Fruit fly (Drosophila melanogaster): ENCODE measurements around the gene Nha1.
A peak's percentile ranks its signal among the peaks of the same experiment; 100 is the strongest.

Gene Nha1

DNA sequence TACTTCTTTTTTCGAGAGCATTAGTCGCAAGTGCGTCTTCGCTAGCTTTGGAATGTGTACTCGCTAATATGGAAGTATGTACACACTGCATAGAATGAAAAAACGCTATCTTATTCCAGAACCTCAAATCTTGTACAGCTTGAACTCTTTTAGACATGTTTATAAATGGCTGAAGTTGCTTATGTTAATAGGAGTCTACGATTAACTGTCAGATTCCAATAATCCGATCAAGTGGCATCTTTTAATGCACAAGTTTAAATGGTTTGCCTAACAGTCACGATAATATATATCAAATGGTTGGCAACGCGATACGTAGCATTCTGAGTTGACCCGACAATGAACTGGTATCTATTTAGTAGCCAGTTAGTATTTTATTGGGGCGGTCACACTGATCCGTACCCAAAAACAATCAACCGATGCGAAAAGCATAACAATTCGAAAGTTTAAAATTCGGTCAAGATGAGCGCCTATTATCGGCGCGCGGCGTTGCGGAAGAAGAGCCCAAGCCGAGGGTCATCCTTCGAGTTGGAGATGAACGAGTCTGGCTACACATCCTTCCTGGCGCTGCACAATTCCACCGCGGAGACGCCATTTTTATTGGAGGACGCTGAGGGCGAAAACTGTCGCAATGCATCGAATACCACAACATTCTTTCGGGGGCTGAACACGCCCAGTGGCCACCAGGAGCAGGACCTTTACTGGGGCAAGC lies 18.1 kb downstream of the Nha1 start, which contains the start of gene Rca1 (continued):
- TF ChIP-seq CG6654 (GFP tag; optimal IDR thresholded peaks at IDR 0.05) (no peak), ewg (GFP tag; optimal IDR thresholded peaks at IDR 0.05) (no peak), Fer1 (GFP tag; optimal IDR thresholded peaks at IDR 0.05) (no peak), CG42726 (GFP tag; IDR thresholded peaks at IDR 0.05; ENCODE audit: partially characterized antibody) (no peak), CG10209 (GFP tag; optimal IDR thresholded peaks at IDR 0.05) (no peak), CG9609 (GFP tag; optimal IDR thresholded peaks at IDR 0.05) (no peak), Side (GFP tag; optimal IDR thresholded peaks at IDR 0.05) (no peak), CG11456 (GFP tag; IDR thresholded peaks at IDR 0.05) (no peak), CG31388 (GFP tag; optimal IDR thresholded peaks at IDR 0.05) (no peak), CG12299 (tag; optimal IDR thresholded peaks at IDR 0.05) (no peak), caup (GFP tag; optimal IDR thresholded peaks at IDR 0.05; ENCODE audit: severe bottlenecking) (no peak), CG31441 (GFP tag; IDR thresholded peaks at IDR 0.05) (no peak; the same call in 1 of the 2 replicates), Spps (tag; optimal IDR thresholded peaks at IDR 0.05) (no peak), trem (tag; optimal IDR thresholded peaks at IDR 0.05) (peak; percentile 80), zfh1 (GFP tag; IDR thresholded peaks at IDR 0.05) (no peak), CG7786 (GFP tag; optimal IDR thresholded peaks at IDR 0.05) (no peak), grau (tag; optimal IDR thresholded peaks at IDR 0.05) (peak; percentile 3), CG8388 (GFP tag; optimal IDR thresholded peaks at IDR 0.05) (no peak), da (GFP tag; optimal IDR thresholded peaks at IDR 0.05) (no peak), vnd (GFP tag; IDR thresholded peaks at IDR 0.05; ENCODE audit: partially characterized antibody) (no peak), CG7839 (tag; optimal IDR thresholded peaks at IDR 0.05) (no peak), CG12769 (tag; optimal IDR thresholded peaks at IDR 0.05) (no peak), dmrt11E (tag; optimal IDR thresholded peaks at IDR 0.05) (no peak), zf30C (GFP tag; optimal IDR thresholded peaks at IDR 0.05) (no peak), nmo (GFP tag; optimal IDR thresholded peaks at IDR 0.05) (peak; percentile 64), tin (GFP tag; optimal IDR thresholded peaks at IDR 0.05) (no peak), CG30431 (GFP tag; optimal IDR thresholded peaks at IDR 0.05) (no peak), Taf1 (GFP tag; IDR thresholded peaks at IDR 0.05) (no peak), pum (GFP tag; optimal IDR thresholded peaks at IDR 0.05) (no peak), Tbp (GFP tag; optimal IDR thresholded peaks at IDR 0.05) (no peak), GATAe (GFP tag; conservative IDR thresholded peaks at IDR 0.05) (no peak), sr (GFP tag; IDR thresholded peaks at IDR 0.05) (no peak), odd (GFP tag; optimal IDR thresholded peaks at IDR 0.05) (no peak), Dbx (GFP tag; IDR thresholded peaks at IDR 0.05) (no peak), CG16863 (GFP tag; optimal IDR thresholded peaks at IDR 0.05) (no peak), kah (GFP tag; optimal IDR thresholded peaks at IDR 0.05) (no peak), CG9817 (tag; optimal IDR thresholded peaks at IDR 0.05) (no peak), zen (tag; optimal IDR thresholded peaks at IDR 0.05) (peak; percentile 32), CG17328 (GFP tag; IDR thresholded peaks at IDR 0.05) (no peak), hbn (GFP tag; IDR thresholded peaks at IDR 0.05; ENCODE audit: partially characterized antibody) (no peak), HLH3B (GFP tag; IDR thresholded peaks at IDR 0.05) (no peak), CG8944 (GFP tag; optimal IDR thresholded peaks at IDR 0.05) (no peak), Oaz (GFP tag; IDR thresholded peaks at IDR 0.05) (no peak), CG34376 (GFP tag; optimal IDR thresholded peaks at IDR 0.05) (no peak), CG4404 (GFP tag; IDR thresholded peaks at IDR 0.05) (no peak), Drgx (GFP tag; IDR thresholded peaks at IDR 0.05) (no peak), CG17361 (GFP tag; IDR thresholded peaks at IDR 0.05) (no peak; the same call in 1 of the 3 replicates), bab2 (GFP tag; optimal IDR thresholded peaks at IDR 0.05) (no peak), CG6254 (GFP tag; optimal IDR thresholded peaks at IDR 0.05) (no peak), dati (GFP tag; IDR thresholded peaks at IDR 0.05) (no peak), CG6272 (GFP tag; IDR thresholded peaks at IDR 0.05) (no peak)
